Worm (Caenorhabditis elegans): ENCODE results near the gene T12D8.10.

Gene T12D8.10

ce11 chrIII:13672654-13673330 is 30.7 kb upstream of the T12D8.10 start, which contains the start of gene aqp-11:
aqp-11 (plus strand) TSS chrIII:13673280.
- no peak for TF ChIP-seq ceh-13 (GFP tag; optimal IDR thresholded peaks at IDR 0.05)
- TF ChIP-seq ama-1 (optimal IDR thresholded peaks at IDR 0.05): no peak
- no peak for TF ChIP-seq sea-1 (GFP tag; conservative IDR thresholded peaks at IDR 0.05)
- no peak for TF ChIP-seq ets-7 (tag; optimal IDR thresholded peaks at IDR 0.05)
- TF ChIP-seq hmbx-1 (tag; optimal IDR thresholded peaks at IDR 0.05): no peak
- TF ChIP-seq tbx-37 (GFP tag; conservative IDR thresholded peaks at IDR 0.05): no peak
- TF ChIP-seq hmg-4 (GFP tag; optimal IDR thresholded peaks at IDR 0.05): no peak
- TF ChIP-seq hnd-1 (tag; optimal IDR thresholded peaks at IDR 0.05): no peak
- no peak for TF ChIP-seq pes-1 (GFP tag; IDR thresholded peaks at IDR 0.05)
- no peak for TF ChIP-seq flt-1 (GFP tag; IDR thresholded peaks at IDR 0.05)
- no peak for TF ChIP-seq B0310.2 (tag; optimal IDR thresholded peaks at IDR 0.05)
- no peak for TF ChIP-seq ceh-36 (tag; optimal IDR thresholded peaks at IDR 0.05)
- no peak for TF ChIP-seq scrt-1 (GFP tag; IDR thresholded peaks at IDR 0.05)
- no peak for TF ChIP-seq tra-4 (tag; optimal IDR thresholded peaks at IDR 0.05)
- TF ChIP-seq aly-1 (tag; optimal IDR thresholded peaks at IDR 0.05): no peak

- no peak for TF ChIP-seq aly-1 (tag; optimal IDR thresholded peaks at IDR 0.05)
- TF ChIP-seq tbx-37 (GFP tag; conservative IDR thresholded peaks at IDR 0.05): no peak
- no peak for TF ChIP-seq tra-4 (tag; optimal IDR thresholded peaks at IDR 0.05)
- no peak for TF ChIP-seq sea-1 (GFP tag; conservative IDR thresholded peaks at IDR 0.05)
- no peak for TF ChIP-seq ceh-36 (tag; optimal IDR thresholded peaks at IDR 0.05)
- no peak for TF ChIP-seq ceh-13 (GFP tag; optimal IDR thresholded peaks at IDR 0.05)
- TF ChIP-seq hmg-4 (GFP tag; optimal IDR thresholded peaks at IDR 0.05): no peak
- no peak for TF ChIP-seq tbx-11 (GFP tag; IDR thresholded peaks at IDR 0.05)
- no peak for TF ChIP-seq ama-1 (optimal IDR thresholded peaks at IDR 0.05)
- no peak for TF ChIP-seq B0310.2 (tag; optimal IDR thresholded peaks at IDR 0.05)
- no peak for TF ChIP-seq hmbx-1 (tag; optimal IDR thresholded peaks at IDR 0.05)
- no peak for TF ChIP-seq ets-7 (tag; optimal IDR thresholded peaks at IDR 0.05)
- no peak for TF ChIP-seq flt-1 (GFP tag; IDR thresholded peaks at IDR 0.05)
- TF ChIP-seq pes-1 (GFP tag; IDR thresholded peaks at IDR 0.05): no peak
These were observed 27.4 kb upstream of the T12D8.10 start for ce11 chrIII:13669519-13669918.

ce11 chrIII:13667739-13668138 is 25.6 kb upstream of the T12D8.10 start, which contains the start of gene flp-15:
flp-15 (minus strand) TSS chrIII:13667839.
- TF ChIP-seq sea-1 (GFP tag; conservative IDR thresholded peaks at IDR 0.05) (no peak), tbx-11 (GFP tag; IDR thresholded peaks at IDR 0.05) (no peak), ets-7 (tag; optimal IDR thresholded peaks at IDR 0.05) (no peak), aly-1 (tag; optimal IDR thresholded peaks at IDR 0.05) (no peak), hmbx-1 (tag; optimal IDR thresholded peaks at IDR 0.05) (no peak), ama-1 (optimal IDR thresholded peaks at IDR 0.05) (no peak), B0310.2 (tag; optimal IDR thresholded peaks at IDR 0.05) (no peak)

- TF ChIP-seq ceh-36 (tag; optimal IDR thresholded peaks at IDR 0.05) (no peak), ceh-13 (GFP tag; optimal IDR thresholded peaks at IDR 0.05) (no peak), tbx-11 (GFP tag; IDR thresholded peaks at IDR 0.05) (no peak), ama-1 (optimal IDR thresholded peaks at IDR 0.05) (no peak), hmbx-1 (tag; optimal IDR thresholded peaks at IDR 0.05) (no peak)
These were observed 24.3 kb upstream of the T12D8.10 start for ce11 chrIII:13666406-13666805.

- TF ChIP-seq hmg-4 (GFP tag; optimal IDR thresholded peaks at IDR 0.05) (no peak), F13C5.2 (tag; optimal IDR thresholded peaks at IDR 0.05) (no peak), aly-1 (tag; optimal IDR thresholded peaks at IDR 0.05) (no peak), ama-1 (optimal IDR thresholded peaks at IDR 0.05) (no peak), tbx-11 (GFP tag; IDR thresholded peaks at IDR 0.05) (no peak), hnd-1 (tag; optimal IDR thresholded peaks at IDR 0.05) (no peak), scrt-1 (GFP tag; IDR thresholded peaks at IDR 0.05) (no peak), pes-1 (GFP tag; IDR thresholded peaks at IDR 0.05) (no peak), B0310.2 (tag; optimal IDR thresholded peaks at IDR 0.05) (no peak), tra-4 (tag; optimal IDR thresholded peaks at IDR 0.05) (no peak), ets-7 (tag; optimal IDR thresholded peaks at IDR 0.05) (no peak), ceh-13 (GFP tag; optimal IDR thresholded peaks at IDR 0.05) (no peak), ceh-36 (tag; optimal IDR thresholded peaks at IDR 0.05) (no peak), hmbx-1 (tag; optimal IDR thresholded peaks at IDR 0.05) (no peak), flt-1 (GFP tag; IDR thresholded peaks at IDR 0.05) (no peak), sea-1 (GFP tag; conservative IDR thresholded peaks at IDR 0.05) (no peak), tbx-37 (GFP tag; conservative IDR thresholded peaks at IDR 0.05) (no peak)
These were observed 18.0 kb upstream of the T12D8.10 start for ce11 chrIII:13660123-13660522.

- no peak for TF ChIP-seq F13C5.2 (tag; optimal IDR thresholded peaks at IDR 0.05)
- TF ChIP-seq ceh-13 (GFP tag; optimal IDR thresholded peaks at IDR 0.05): no peak
- TF ChIP-seq hnd-1 (tag; optimal IDR thresholded peaks at IDR 0.05): no peak
- no peak for TF ChIP-seq ama-1 (optimal IDR thresholded peaks at IDR 0.05)
- TF ChIP-seq tbx-11 (GFP tag; IDR thresholded peaks at IDR 0.05): no peak
- TF ChIP-seq hmbx-1 (tag; optimal IDR thresholded peaks at IDR 0.05): no peak
- no peak for TF ChIP-seq flt-1 (GFP tag; IDR thresholded peaks at IDR 0.05)
- TF ChIP-seq hmg-4 (GFP tag; optimal IDR thresholded peaks at IDR 0.05): no peak
- TF ChIP-seq tra-4 (tag; optimal IDR thresholded peaks at IDR 0.05): no peak
- no peak for TF ChIP-seq ceh-36 (tag; optimal IDR thresholded peaks at IDR 0.05)
- TF ChIP-seq sea-1 (GFP tag; conservative IDR thresholded peaks at IDR 0.05): no peak
- no peak for TF ChIP-seq scrt-1 (GFP tag; IDR thresholded peaks at IDR 0.05)
- no peak for TF ChIP-seq ets-7 (tag; optimal IDR thresholded peaks at IDR 0.05)
- TF ChIP-seq aly-1 (tag; optimal IDR thresholded peaks at IDR 0.05): no peak
- no peak for TF ChIP-seq B0310.2 (tag; optimal IDR thresholded peaks at IDR 0.05)
These were observed 16.9 kb upstream of the T12D8.10 start for ce11 chrIII:13659028-13659427.

ce11 chrIII:13657975-13658374 is 15.8 kb upstream of the T12D8.10 start:
- no peak for TF ChIP-seq hmg-4 (GFP tag; optimal IDR thresholded peaks at IDR 0.05)
- TF ChIP-seq F13C5.2 (tag; optimal IDR thresholded peaks at IDR 0.05): no peak
- no peak for TF ChIP-seq tbx-37 (GFP tag; conservative IDR thresholded peaks at IDR 0.05)
- TF ChIP-seq B0310.2 (tag; optimal IDR thresholded peaks at IDR 0.05): no peak
- TF ChIP-seq tra-4 (tag; optimal IDR thresholded peaks at IDR 0.05): no peak

Measured in whole organism, early embryonic.